Worm (Caenorhabditis elegans) whole organism, young adult: Measurements from ENCODE around the gene srj-54.

ENCODE experiments used
- dpl-1 ChIP-seq: fragments of 150-350 bp; optimal IDR thresholded peaks from 2 replicates; lab custom pipeline; 2014; ENCODE audit warnings: missing biosample characterization, missing genetic modification reagents, missing genetic modification characterization
- unc-62 ChIP-seq: fragments of 150-350 bp; optimal IDR thresholded peaks from 2 replicates; lab custom pipeline; 2014; ENCODE audit warnings: missing biosample characterization, missing genetic modification reagents, missing genetic modification characterization

DNA sequence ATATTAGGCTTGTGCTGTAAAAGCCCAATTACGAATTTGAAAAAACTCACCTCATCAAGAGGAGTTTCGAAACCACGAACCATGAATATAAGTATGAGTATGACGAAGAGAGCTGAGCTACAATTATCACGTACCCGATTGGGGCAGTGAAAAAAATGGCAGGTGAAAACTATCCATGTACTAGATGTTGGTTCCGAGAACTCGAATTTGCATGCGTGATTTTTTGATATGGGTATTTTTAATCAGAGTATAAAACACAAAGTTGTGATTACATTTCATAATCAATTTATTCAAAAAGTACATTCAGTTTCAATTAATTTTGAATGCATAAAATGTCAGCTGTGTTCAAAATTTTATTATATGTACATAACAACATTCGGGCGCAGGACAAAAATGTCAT is 45.8 kb downstream of the srj-54 start, which contains the start of gene F54E2.9:
- TF ChIP-seq unc-62 (GFP tag; lab: Kevin White, UChicago) (no peak), dpl-1 (GFP tag; lab: Kevin White, UChicago) (no peak)
